Fruit fly (Drosophila melanogaster) whole organism, embryonic: ENCODE measurements around the gene Sulf1.

Experiments used
- Atf3 ChIP-seq: fragments of 200-800 bp; sonication (Bioruptor generic); optimal IDR thresholded peaks from 3 replicates; lab custom pipeline; 2016; ENCODE audit warnings: missing biosample characterization, missing genetic modification characterization
- CG10267 ChIP-seq: fragments of 200-800 bp; sonication (Bioruptor generic); optimal IDR thresholded peaks from 2 replicates; lab custom pipeline; 2018; ENCODE audit warnings: missing biosample characterization, mild to moderate bottlenecking, missing genetic modification characterization, moderate library complexity
- CG12071 ChIP-seq: fragments of 200-800 bp; sonication (Bioruptor generic); optimal IDR thresholded peaks from 3 replicates; lab custom pipeline; 2018; ENCODE audit warnings: missing biosample characterization, mild to moderate bottlenecking, missing genetic modification characterization
- CG12155 ChIP-seq: fragments of 200-800 bp; sonication (Bioruptor generic); optimal IDR thresholded peaks from 3 replicates; lab custom pipeline; 2016; ENCODE audit warnings: missing biosample characterization, missing genetic modification characterization
- CG12659 ChIP-seq: fragments of 200-800 bp; sonication (Bioruptor generic); optimal IDR thresholded peaks from 3 replicates; lab custom pipeline; 2017; ENCODE audit warnings: mild to moderate bottlenecking, missing biosample characterization, missing genetic modification reagents, missing genetic modification characterization
- CG13775 ChIP-seq: fragments of 200-800 bp; sonication (Bioruptor generic); optimal IDR thresholded peaks from 3 replicates; lab custom pipeline; 2017; ENCODE audit warnings: missing biosample characterization, mild to moderate bottlenecking, missing genetic modification characterization
- CG1602 ChIP-seq: fragments of 200-800 bp; sonication (Bioruptor generic); optimal IDR thresholded peaks from 3 replicates; lab custom pipeline; 2016; ENCODE audit warnings: missing biosample characterization, missing genetic modification characterization
- CG16779 ChIP-seq: fragments of 200-800 bp; sonication (Bioruptor generic); IDR thresholded peaks from 2 replicates; pipeline ENCODE4 v1.3.6; 2022; ENCODE audit warnings: missing biosample characterization, missing genetic modification characterization
- CG17359 ChIP-seq: fragments of 200-800 bp; sonication (Bioruptor generic); optimal IDR thresholded peaks from 3 replicates; lab custom pipeline; 2018; ENCODE audit warnings: missing biosample characterization, mild to moderate bottlenecking, missing genetic modification characterization, moderate library complexity
- CG17612 ChIP-seq: fragments of 200-800 bp; sonication (Bioruptor generic); IDR thresholded peaks from 2 replicates; pipeline ENCODE4 v1.3.6; 2022; ENCODE audit warnings: missing biosample characterization, missing genetic modification characterization
- CG17802 ChIP-seq: fragments of 200-800 bp; sonication (Bioruptor generic); optimal IDR thresholded peaks from 2 replicates; lab custom pipeline; 2018; ENCODE audit warnings: missing biosample characterization, mild to moderate bottlenecking, missing genetic modification characterization, moderate library complexity
- CG2120 ChIP-seq: fragments of 200-800 bp; sonication (Bioruptor generic); optimal IDR thresholded peaks from 3 replicates; lab custom pipeline; 2016; ENCODE audit warnings: missing biosample characterization, missing genetic modification characterization
- CG2129 ChIP-seq: fragments of 200-800 bp; sonication (Bioruptor generic); IDR thresholded peaks from 2 replicates; pipeline ENCODE4 v1.3.6; 2022; ENCODE audit warnings: missing biosample characterization, missing genetic modification characterization; ENCODE audit not compliant: partially characterized antibody
- CG2678 ChIP-seq: fragments of 200-800 bp; sonication (Bioruptor generic); optimal IDR thresholded peaks from 3 replicates; lab custom pipeline; 2019; ENCODE audit warnings: missing biosample characterization, mild to moderate bottlenecking, missing genetic modification characterization, moderate library complexity
- CG2875 ChIP-seq: fragments of 200-800 bp; sonication (Bioruptor generic); optimal IDR thresholded peaks from 2 replicates; lab custom pipeline; 2017; ENCODE audit warnings: missing biosample characterization, mild to moderate bottlenecking, missing genetic modification characterization, missing genetic modification reagents
- CG32767 ChIP-seq: fragments of 200-800 bp; sonication (Bioruptor generic); IDR thresholded peaks from 2 replicates; pipeline ENCODE4 v1.3.6; 2022; ENCODE audit warnings: missing biosample characterization, missing genetic modification characterization
- CG33557 ChIP-seq: fragments of 200-800 bp; sonication (Bioruptor generic); optimal IDR thresholded peaks from 2 replicates; lab custom pipeline; 2019; ENCODE audit warnings: missing biosample characterization, mild to moderate bottlenecking, missing genetic modification characterization, moderate library complexity
- CG4404 ChIP-seq: fragments of 200-800 bp; sonication (Bioruptor generic); IDR thresholded peaks from 2 replicates; pipeline ENCODE4 v1.3.6; 2022; ENCODE audit warnings: missing biosample characterization, missing genetic modification characterization
- CG4707 ChIP-seq: fragments of 200-800 bp; sonication (Bioruptor generic); optimal IDR thresholded peaks from 2 replicates; lab custom pipeline; 2018; ENCODE audit warnings: missing biosample characterization, mild to moderate bottlenecking, missing genetic modification characterization, moderate library complexity
- CG6854 ChIP-seq: fragments of 200-800 bp; sonication (Bioruptor generic); optimal IDR thresholded peaks from 3 replicates; lab custom pipeline; 2017; ENCODE audit warnings: missing biosample characterization, mild to moderate bottlenecking, missing genetic modification characterization
- CG7372 ChIP-seq: fragments of 200-800 bp; sonication (Bioruptor generic); IDR thresholded peaks from 2 replicates; pipeline ENCODE4 v1.3.6; 2022; ENCODE audit warnings: missing biosample characterization, missing genetic modification characterization
- CG7839 ChIP-seq: fragments of 200-800 bp; sonication (Bioruptor generic); optimal IDR thresholded peaks from 3 replicates; lab custom pipeline; 2018; ENCODE audit warnings: missing biosample characterization, mild to moderate bottlenecking, missing genetic modification characterization, moderate library complexity
- CG8290 ChIP-seq, 3 experiments: fragments of 200-800 bp; sonication (Bioruptor generic); optimal IDR thresholded peaks; 2 replicates each; lab custom pipeline; 2016 to 2019; ENCODE audit warnings: missing biosample characterization in 3 of 3, missing genetic modification characterization in 3 of 3, mild to moderate bottlenecking in 2 of 3, moderate library complexity in 1 of 3
- CG8944 ChIP-seq: fragments of 200-800 bp; sonication (Bioruptor generic); optimal IDR thresholded peaks from 3 replicates; lab custom pipeline; 2016; ENCODE audit warnings: missing biosample characterization, missing genetic modification characterization
- CG9797 ChIP-seq: fragments of 200-800 bp; sonication (Bioruptor generic); optimal IDR thresholded peaks from 3 replicates; lab custom pipeline; 2018; ENCODE audit warnings: missing biosample characterization, mild to moderate bottlenecking, missing genetic modification characterization
- CG9876 ChIP-seq: fragments of 200-800 bp; sonication (Bioruptor generic); optimal IDR thresholded peaks from 2 replicates; lab custom pipeline; 2016; ENCODE audit warnings: missing biosample characterization, missing genetic modification characterization
- CrebB ChIP-seq: fragments of 200-800 bp; sonication (Bioruptor generic); optimal IDR thresholded peaks from 3 replicates; lab custom pipeline; 2018; ENCODE audit warnings: missing biosample characterization, mild to moderate bottlenecking, missing genetic modification characterization
- Deaf1 ChIP-seq: fragments of 200-800 bp; optimal IDR thresholded peaks from 3 replicates; lab custom pipeline; 2019; ENCODE audit warnings: missing biosample characterization, mild to moderate bottlenecking, missing genetic modification characterization, moderate library complexity
- ERR ChIP-seq: fragments of 200-800 bp; sonication (Bioruptor generic); optimal IDR thresholded peaks from 2 replicates; lab custom pipeline; 2016; ENCODE audit warnings: missing biosample characterization, missing genetic modification characterization
- Ets65A ChIP-seq: fragments of 200-800 bp; sonication (Bioruptor generic); peaks from one replicate; lab custom pipeline; 2016; ENCODE audit warnings: missing biosample characterization, missing genetic modification characterization
- HLHmδ ChIP-seq: fragments of 200-800 bp; sonication (Bioruptor generic); optimal IDR thresholded peaks from 2 replicates; lab custom pipeline; 2018; ENCODE audit warnings: missing biosample characterization, mild to moderate bottlenecking, missing genetic modification characterization, moderate library complexity
- MESR4 ChIP-seq: fragments of 200-800 bp; sonication (Bioruptor generic); optimal IDR thresholded peaks from 2 replicates; lab custom pipeline; 2018; ENCODE audit warnings: missing biosample characterization, mild to moderate bottlenecking, missing genetic modification characterization, moderate library complexity
- Mad ChIP-seq: fragments of 200-800 bp; sonication (Bioruptor generic); optimal IDR thresholded peaks from 2 replicates; lab custom pipeline; 2016; ENCODE audit warnings: missing biosample characterization, missing genetic modification characterization
- Med ChIP-seq: fragments of 200-800 bp; sonication (Bioruptor generic); peaks from one replicate; lab custom pipeline; 2016; ENCODE audit warnings: missing biosample characterization, missing genetic modification characterization, mild to moderate bottlenecking, inconsistent platforms, moderate library complexity
- NfI ChIP-seq: fragments of 200-800 bp; sonication (Bioruptor generic); optimal IDR thresholded peaks from 3 replicates; lab custom pipeline; 2018; ENCODE audit warnings: missing biosample characterization, mild to moderate bottlenecking, missing genetic modification characterization, moderate library complexity
- Six4 ChIP-seq: fragments of 200-800 bp; sonication (Bioruptor generic); optimal IDR thresholded peaks from 2 replicates; lab custom pipeline; 2016; ENCODE audit warnings: missing biosample characterization, missing genetic modification characterization
- Tbp ChIP-seq: fragments of >200 bp; optimal IDR thresholded peaks from 2 replicates; lab custom pipeline; 2018; ENCODE audit warnings: missing biosample characterization, missing genetic modification characterization
- br ChIP-seq: fragments of >200 bp; optimal IDR thresholded peaks from 2 replicates; lab custom pipeline; 2017
- corto ChIP-seq: fragments of 200-800 bp; sonication (Bioruptor generic); optimal IDR thresholded peaks from 2 replicates; lab custom pipeline; 2016; ENCODE audit warnings: missing biosample characterization, mild to moderate bottlenecking, missing genetic modification characterization, moderate library complexity
- fd3F ChIP-seq: fragments of 200-800 bp; sonication (Bioruptor generic); optimal IDR thresholded peaks from 2 replicates; lab custom pipeline; 2018; ENCODE audit warnings: missing biosample characterization, mild to moderate bottlenecking, missing genetic modification characterization, moderate library complexity
- fd96Cb ChIP-seq: fragments of 200-800 bp; sonication (Bioruptor generic); optimal IDR thresholded peaks from 2 replicates; lab custom pipeline; 2018; ENCODE audit warnings: missing biosample characterization, mild to moderate bottlenecking, missing genetic modification characterization, moderate library complexity
- gfzf ChIP-seq: fragments of 200-800 bp; sonication (Bioruptor generic); optimal IDR thresholded peaks from 2 replicates; lab custom pipeline; 2016; ENCODE audit warnings: missing biosample characterization, mild to moderate bottlenecking, missing genetic modification characterization, moderate library complexity
- grau ChIP-seq: fragments of 200-800 bp; optimal IDR thresholded peaks from 3 replicates; lab custom pipeline; 2019; ENCODE audit warnings: missing biosample characterization, mild to moderate bottlenecking, missing genetic modification characterization, moderate library complexity
- ham ChIP-seq: fragments of 200-800 bp; sonication (Bioruptor generic); IDR thresholded peaks from 2 replicates; pipeline ENCODE4 v1.3.6; 2022; ENCODE audit warnings: missing biosample characterization, missing genetic modification characterization
- kni ChIP-seq: fragments of 200-800 bp; sonication (Bioruptor generic); optimal IDR thresholded peaks from 3 replicates; lab custom pipeline; 2017; ENCODE audit warnings: mild to moderate bottlenecking, missing biosample characterization, missing genetic modification reagents, missing genetic modification characterization
- rib ChIP-seq: fragments of 200-800 bp; sonication (Bioruptor generic); IDR thresholded peaks from 2 replicates; pipeline ENCODE4 v1.3.6; 2022; ENCODE audit warnings: missing biosample characterization, missing genetic modification characterization
- slbo ChIP-seq: fragments of 200-800 bp; sonication (Bioruptor generic); IDR thresholded peaks from 2 replicates; pipeline ENCODE4 v1.3.6; 2022; ENCODE audit warnings: missing biosample characterization, missing genetic modification characterization
- tup ChIP-seq: fragments of 200-800 bp; sonication (Bioruptor generic); optimal IDR thresholded peaks from 2 replicates; lab custom pipeline; 2016; ENCODE audit warnings: missing biosample characterization, mild to moderate bottlenecking, missing genetic modification characterization, moderate library complexity
- unpg ChIP-seq: fragments of 200-800 bp; sonication (Bioruptor generic); optimal IDR thresholded peaks from 3 replicates; lab custom pipeline; 2018; ENCODE audit warnings: missing biosample characterization, mild to moderate bottlenecking, missing genetic modification characterization, moderate library complexity
- vvl ChIP-seq: fragments of 200-800 bp; sonication (Bioruptor generic); IDR thresholded peaks from 2 replicates; pipeline ENCODE4 v1.3.6; 2022; ENCODE audit warnings: missing biosample characterization, missing genetic modification characterization

The Sulf1 gene

dm6 chr3R:16349111-16349655 lies 9.8 kb upstream of the Sulf1 start, which contains the start of the genes CG14879 and Manf (continued):
- TF ChIP-seq CG8290 (GFP tag; optimal IDR thresholded peaks at IDR 0.05; lab: Kevin White, UChicago) = no peak
- peak in 1 of 2 experiments; percentile 56 for TF ChIP-seq CG8290 (tag; optimal IDR thresholded peaks at IDR 0.05; lab: Kevin White, UChicago)
- peak; percentile 85 for TF ChIP-seq MESR4 (GFP tag; lab: Kevin White, UChicago)
- TF ChIP-seq br (lab: Kevin White, UChicago) = no peak
- no peak for TF ChIP-seq CG2678
- no peak for TF ChIP-seq ham (GFP tag; lab: Robert Waterston, UW)
- TF ChIP-seq CG7839 (tag; lab: Kevin White, UChicago) = no peak
- peak; percentile 43; the same call in 1 of the 2 replicates for TF ChIP-seq vvl (GFP tag; lab: Robert Waterston, UW)
- TF ChIP-seq Mad = no peak
- TF ChIP-seq fd3F (GFP tag; lab: Kevin White, UChicago) = no peak
- no peak for TF ChIP-seq tup (GFP tag; lab: Kevin White, UChicago)
- no peak for TF ChIP-seq ERR (GFP tag; lab: Kevin White, UChicago)
- TF ChIP-seq CG4707 (GFP tag; lab: Kevin White, UChicago) = no peak
- TF ChIP-seq CG17359 (tag; lab: Kevin White, UChicago) = no peak
- no peak for TF ChIP-seq CG13775 (GFP tag; lab: Kevin White, UChicago)
- no peak for TF ChIP-seq CG33557 (GFP tag; lab: Kevin White, UChicago)
- TF ChIP-seq kni (GFP tag; lab: Kevin White, UChicago) = peak; percentile 21
- TF ChIP-seq CG2875 (GFP tag; lab: Kevin White, UChicago) = no peak
- TF ChIP-seq CG17612 (GFP tag; lab: Robert Waterston, UW) = no peak
- no peak for TF ChIP-seq CG12155 (GFP tag; lab: Kevin White, UChicago)
- peak; percentile 7 for TF ChIP-seq HLHmδ
- TF ChIP-seq CG12659 = peak; percentile 34
- no peak for TF ChIP-seq CG2129 (GFP tag; lab: Robert Waterston, UW)
- no peak for TF ChIP-seq NfI (GFP tag; lab: Kevin White, UChicago)
- no peak for TF ChIP-seq corto (GFP tag; lab: Kevin White, UChicago)
- no peak for TF ChIP-seq CG8944 (GFP tag; lab: Kevin White, UChicago)
- TF ChIP-seq Med (GFP tag; lab: Kevin White, UChicago) = peak; percentile 84
- no peak for TF ChIP-seq Ets65A
- no peak for TF ChIP-seq fd96Cb (tag; lab: Kevin White, UChicago)
- peak; percentile 21 for TF ChIP-seq grau (tag; lab: Kevin White, UChicago)
- TF ChIP-seq CG2120 = no peak
- peak; percentile 90 for TF ChIP-seq CG9797 (GFP tag; lab: Kevin White, UChicago)
- TF ChIP-seq CG12071 (GFP tag; lab: Kevin White, UChicago) = no peak
- TF ChIP-seq CG32767 (GFP tag; lab: Robert Waterston, UW) = no peak
- TF ChIP-seq CG9876 (GFP tag; lab: Kevin White, UChicago) = no peak
- TF ChIP-seq rib = peak; percentile 30; the same call in 1 of the 2 replicates
- no peak for TF ChIP-seq CrebB (tag; lab: Kevin White, UChicago)
- TF ChIP-seq CG1602 (GFP tag; lab: Kevin White, UChicago) = no peak
- TF ChIP-seq unpg (GFP tag; lab: Kevin White, UChicago) = no peak
- no peak for TF ChIP-seq Deaf1 (tag; lab: Kevin White, UChicago)
- no peak for TF ChIP-seq CG16779
- TF ChIP-seq CG17802 (tag; lab: Kevin White, UChicago) = no peak
- no peak for TF ChIP-seq Six4 (GFP tag; lab: Kevin White, UChicago)
- no peak for TF ChIP-seq CG4404 (GFP tag; lab: Robert Waterston, UW)
- TF ChIP-seq Tbp (GFP tag; lab: Kevin White, UChicago) = no peak
- TF ChIP-seq Atf3 (GFP tag; lab: Kevin White, UChicago) = no peak
- no peak for TF ChIP-seq CG7372 (GFP tag; lab: Robert Waterston, UW)
- TF ChIP-seq CG10267 (tag; lab: Kevin White, UChicago) = peak; percentile 38
- TF ChIP-seq CG6854 = no peak
- TF ChIP-seq slbo (GFP tag; lab: Robert Waterston, UW) = no peak
- peak; percentile 69 for TF ChIP-seq gfzf (GFP tag; lab: Kevin White, UChicago)
